Worm (Caenorhabditis elegans): ENCODE results near the gene ndua-5.

The ndua-5 gene

DNA sequence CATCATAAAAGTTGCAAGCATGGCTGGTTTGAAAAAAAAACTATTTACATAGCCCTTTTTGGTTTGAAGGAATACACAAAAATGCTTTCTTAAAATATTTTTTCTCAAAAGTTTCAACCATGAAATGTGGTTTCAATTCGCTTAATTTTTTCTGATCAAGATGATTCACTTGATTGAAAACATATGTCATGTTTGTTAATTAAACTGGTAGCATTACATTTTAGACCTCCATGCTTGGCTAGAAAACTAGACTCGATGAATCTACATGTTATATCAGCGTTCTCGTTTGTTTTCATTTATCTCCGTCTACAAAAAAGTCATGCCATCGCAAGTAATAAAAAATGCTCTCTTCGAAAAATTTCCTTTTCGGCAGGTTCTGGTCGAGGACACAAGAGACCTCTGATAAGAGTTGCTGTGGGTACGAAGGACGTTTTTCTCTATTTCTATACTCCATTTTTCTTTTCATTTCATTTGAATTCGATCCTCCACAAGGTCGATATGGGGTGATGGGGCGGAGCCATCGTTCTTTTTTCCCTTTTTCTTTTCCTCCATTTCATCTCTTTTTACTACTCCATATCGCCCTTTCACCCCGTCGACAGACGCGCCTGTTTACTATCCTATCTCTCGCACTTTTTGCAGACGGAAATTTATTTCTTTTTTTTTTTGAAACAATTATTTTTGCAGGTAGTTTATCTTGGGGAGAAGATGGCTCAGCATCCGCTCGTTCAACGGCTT lies 1.1 kb upstream of the ndua-5 start, which contains the start of gene elo-1 (continued):
- TF ChIP-seq mes-4 (tag; optimal IDR thresholded peaks at IDR 0.05): no peak
- no peak for TF ChIP-seq hlh-26 (GFP tag; conservative IDR thresholded peaks at IDR 0.05)
- TF ChIP-seq sdz-38 (tag; optimal IDR thresholded peaks at IDR 0.05): no peak
- no peak for TF ChIP-seq hmg-1.2 (GFP tag; IDR thresholded peaks at IDR 0.05)
- TF ChIP-seq C06A6.2 (GFP tag; conservative IDR thresholded peaks at IDR 0.05): 0 out of 2 replicates have a peak, but pooled peaks have one; percentile 52
- no peak for TF ChIP-seq ztf-6 (GFP tag; IDR thresholded peaks at IDR 0.05)
- peak; percentile 67 for TF ChIP-seq dox-1 (GFP tag; IDR thresholded peaks at IDR 0.05)
- no peak for TF ChIP-seq pha-4 (tag; optimal IDR thresholded peaks at IDR 0.05)
- TF ChIP-seq unc-130 (GFP tag; optimal IDR thresholded peaks at IDR 0.05): no peak
- TF ChIP-seq Y53G8AR.9 (GFP tag; conservative IDR thresholded peaks at IDR 0.05): 0 out of 2 replicates have a peak, but pooled peaks have one; percentile 13
- no peak for TF ChIP-seq xnd-1 (tag; optimal IDR thresholded peaks at IDR 0.05)
- no peak for TF ChIP-seq aptf-2 (GFP tag; conservative IDR thresholded peaks at IDR 0.05)
- no peak for TF ChIP-seq snpc-4 (GFP tag; optimal IDR thresholded peaks at IDR 0.05)
- TF ChIP-seq snpc-4 (tag; optimal IDR thresholded peaks at IDR 0.05): peak in 1 of 4 experiments; percentile 26
- no peak for TF ChIP-seq nhr-179 (tag; optimal IDR thresholded peaks at IDR 0.05)
- TF ChIP-seq ceh-79 (tag; optimal IDR thresholded peaks at IDR 0.05): no peak
- no peak for TF ChIP-seq F23B12.7 (tag; optimal IDR thresholded peaks at IDR 0.05; ENCODE audit: insufficient read depth)
- TF ChIP-seq unc-62 (GFP tag; optimal IDR thresholded peaks at IDR 0.05): no peak

DNA sequence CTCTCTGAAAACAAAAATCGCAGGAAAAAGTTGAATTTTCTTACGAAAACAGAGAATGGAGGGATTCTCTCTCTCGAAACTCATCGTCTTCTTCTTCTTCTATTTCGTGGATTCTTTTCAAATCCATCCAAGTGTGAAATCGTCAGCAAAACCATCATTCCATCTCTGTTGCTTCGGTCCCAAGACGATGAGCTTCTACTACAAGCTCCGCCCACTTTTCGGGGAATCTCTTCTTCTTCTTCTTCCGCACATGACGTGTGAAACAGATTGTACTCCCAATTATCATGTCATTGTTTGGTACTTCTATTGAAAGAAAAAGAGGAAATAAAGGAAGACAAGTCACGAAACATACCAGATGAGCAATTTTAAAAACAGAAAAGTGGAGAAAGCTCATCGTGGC lies 1.6 kb downstream of the ndua-5 start:
- no peak for TF ChIP-seq repo-1 (tag; optimal IDR thresholded peaks at IDR 0.05)
- TF ChIP-seq hsf-1 (GFP tag; IDR thresholded peaks at IDR 0.05): no peak
- no peak for TF ChIP-seq Y67H2A.10 (GFP tag; conservative IDR thresholded peaks at IDR 0.05)
- TF ChIP-seq F55B11.4 (tag; optimal IDR thresholded peaks at IDR 0.05; ENCODE audit: borderline replicate concordance, insufficient read depth): no peak
- no peak for TF ChIP-seq attf-5 (GFP tag; optimal IDR thresholded peaks at IDR 0.05)
- TF ChIP-seq mxl-1 (tag; optimal IDR thresholded peaks at IDR 0.05): no peak
- TF ChIP-seq F10E7.11 (tag; optimal IDR thresholded peaks at IDR 0.05): no peak
- TF ChIP-seq ztf-18 (tag; optimal IDR thresholded peaks at IDR 0.05): no peak
- TF ChIP-seq ztf-28 (GFP tag; IDR thresholded peaks at IDR 0.05): no peak

DNA sequence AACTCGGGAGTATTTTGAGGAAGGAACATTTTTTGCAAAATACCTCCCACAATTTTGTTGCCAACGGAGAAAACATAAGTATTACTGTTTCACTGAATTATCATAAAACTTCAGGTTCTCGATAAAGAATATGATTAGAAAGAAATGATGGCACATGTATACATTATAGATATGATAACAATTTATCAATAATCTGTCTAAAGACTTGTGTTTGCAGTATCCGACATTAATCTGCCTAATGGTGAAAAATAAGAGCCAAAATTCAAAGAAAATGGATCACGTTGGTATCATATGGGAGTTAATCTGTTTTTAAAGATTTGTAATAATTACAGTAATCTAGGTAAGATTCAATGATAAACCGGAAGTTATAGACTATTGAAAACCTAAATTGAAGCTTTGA lies 4.1 kb downstream of the ndua-5 start:
- no peak for TF ChIP-seq pha-4 (tag; optimal IDR thresholded peaks at IDR 0.05)
- no peak for TF ChIP-seq rec-8 (tag; optimal IDR thresholded peaks at IDR 0.05)
- no peak for TF ChIP-seq D2030.7 (GFP tag; IDR thresholded peaks at IDR 0.05)
- TF ChIP-seq zfh-2 (GFP tag; conservative IDR thresholded peaks at IDR 0.05): no peak
- no peak for TF ChIP-seq cebp-2 (GFP tag; IDR thresholded peaks at IDR 0.05)
- no peak for TF ChIP-seq ztf-3 (GFP tag; optimal IDR thresholded peaks at IDR 0.05)
- TF ChIP-seq nhr-27 (tag; optimal IDR thresholded peaks at IDR 0.05): no peak
- no peak for TF ChIP-seq rcor-1 (GFP tag; IDR thresholded peaks at IDR 0.05)
- TF ChIP-seq F55B11.4 (tag; optimal IDR thresholded peaks at IDR 0.05; ENCODE audit: borderline replicate concordance, insufficient read depth): no peak
- TF ChIP-seq xnd-1 (tag; optimal IDR thresholded peaks at IDR 0.05): no peak
- no peak for TF ChIP-seq B0019.2 (GFP tag; conservative IDR thresholded peaks at IDR 0.05)
- no peak for TF ChIP-seq unc-62 (GFP tag; optimal IDR thresholded peaks at IDR 0.05)
- no peak for TF ChIP-seq F23B12.7 (tag; optimal IDR thresholded peaks at IDR 0.05; ENCODE audit: insufficient read depth)
- TF ChIP-seq Y79H2A.3 (GFP tag; conservative IDR thresholded peaks at IDR 0.05): no peak
- TF ChIP-seq bed-2 (GFP tag; IDR thresholded peaks at IDR 0.05): no peak
- TF ChIP-seq lin-26 (GFP tag; IDR thresholded peaks at IDR 0.05): no peak

All from whole organism, young adult.